Worm (Caenorhabditis elegans): ENCODE measurements around the gene F59B8.1.

The F59B8.1 gene

DNA sequence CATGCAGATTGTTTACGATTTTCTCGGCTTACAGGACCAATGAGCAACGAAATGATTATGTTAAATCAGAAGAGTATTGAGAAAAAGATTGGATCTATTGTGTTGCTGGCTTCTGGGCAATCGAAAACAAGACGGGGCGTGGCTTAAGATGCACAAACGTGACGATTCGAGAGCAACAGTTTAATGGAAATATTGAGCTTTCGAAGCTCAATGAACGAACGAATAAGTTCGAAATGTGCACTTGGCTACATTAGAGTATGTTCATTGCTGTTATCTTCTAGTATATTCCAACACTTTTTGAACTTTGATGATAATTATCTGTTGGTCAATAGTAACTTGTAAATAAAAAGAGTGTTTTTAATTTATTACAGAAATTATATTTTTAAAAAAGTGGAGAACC is 17.3 kb downstream of the F59B8.1 start, which contains the start of gene hsp-12.3:
Gene hsp-12.3, minus strand, starts transcription at position 101 of the 400 bp plus-strand sequence.
- no peak for TF ChIP-seq ztf-23 (GFP tag; IDR thresholded peaks at IDR 0.05)
- no peak for TF ChIP-seq ztf-29 (GFP tag; IDR thresholded peaks at IDR 0.05)
- no peak for TF ChIP-seq tab-1 (GFP tag; IDR thresholded peaks at IDR 0.05)
- no peak for TF ChIP-seq T22C8.4 (GFP tag; IDR thresholded peaks at IDR 0.05)
- TF ChIP-seq flt-1 (GFP tag; IDR thresholded peaks at IDR 0.05): no peak
- no peak for TF ChIP-seq cog-1 (tag; optimal IDR thresholded peaks at IDR 0.05)
- no peak for TF ChIP-seq klf-2 (GFP tag; conservative IDR thresholded peaks at IDR 0.05)
- no peak for TF ChIP-seq med-1 (GFP tag; optimal IDR thresholded peaks at IDR 0.05; ENCODE audit: insufficient read depth)
- TF ChIP-seq ref-1 (GFP tag; conservative IDR thresholded peaks at IDR 0.05): no peak

ce11 chrIV:9447209-9447608 is 19.1 kb downstream of the F59B8.1 start, which contains the start of gene hsp-12.6:
hsp-12.6 (minus strand) TSS chrIV:9447228.
- no peak for TF ChIP-seq ztf-23 (GFP tag; IDR thresholded peaks at IDR 0.05)
- no peak for TF ChIP-seq klf-2 (GFP tag; conservative IDR thresholded peaks at IDR 0.05)
- no peak for TF ChIP-seq ref-1 (GFP tag; conservative IDR thresholded peaks at IDR 0.05)
- no peak for TF ChIP-seq ztf-29 (GFP tag; IDR thresholded peaks at IDR 0.05)
- no peak for TF ChIP-seq cog-1 (tag; optimal IDR thresholded peaks at IDR 0.05)

DNA sequence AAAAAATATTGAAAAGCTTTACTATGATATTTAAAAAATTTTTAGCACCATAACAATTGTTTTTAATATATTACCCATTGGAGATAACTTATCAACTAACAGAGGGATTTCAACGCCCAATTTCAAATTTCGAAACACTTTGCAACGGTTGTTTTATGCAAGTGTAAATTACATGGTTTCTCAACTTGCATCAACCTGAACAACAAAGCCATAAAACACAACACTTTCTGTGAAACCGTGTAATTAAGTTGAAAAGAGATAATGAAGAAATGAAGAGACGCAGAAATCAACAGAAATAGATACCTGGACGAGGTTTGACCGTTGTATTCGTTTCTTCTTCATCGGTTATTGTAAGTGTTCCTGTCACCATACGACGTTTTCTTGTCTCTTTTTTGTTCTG is 22.3 kb downstream of the F59B8.1 start, which contains the start of gene cpin-1:
Gene cpin-1, plus strand, starts transcription at position 301 of the 400 bp plus-strand sequence.
- no peak for TF ChIP-seq cog-1 (tag; optimal IDR thresholded peaks at IDR 0.05)
- TF ChIP-seq ref-1 (GFP tag; conservative IDR thresholded peaks at IDR 0.05): no peak
- TF ChIP-seq med-1 (GFP tag; optimal IDR thresholded peaks at IDR 0.05; ENCODE audit: insufficient read depth): no peak
- no peak for TF ChIP-seq klf-2 (GFP tag; conservative IDR thresholded peaks at IDR 0.05)

DNA sequence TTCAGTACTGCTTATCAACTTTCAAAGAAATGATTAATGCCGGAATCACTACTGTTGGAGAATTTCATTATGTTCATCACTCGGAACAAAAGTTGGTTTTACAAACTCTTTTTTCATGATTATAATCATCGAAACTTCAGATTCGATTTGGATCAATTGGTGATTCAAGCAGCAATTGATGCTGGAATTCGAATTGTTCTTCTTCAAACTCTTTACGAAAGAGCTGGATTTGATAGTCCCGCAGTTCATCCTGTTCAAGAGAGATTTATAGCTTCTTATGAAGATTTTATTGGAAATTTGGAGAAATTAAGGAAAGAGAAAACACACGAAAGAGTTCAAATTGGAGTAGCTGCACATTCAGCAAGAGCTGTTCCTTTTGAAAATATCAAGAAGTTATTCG is 23.8 kb downstream of the F59B8.1 start:
- TF ChIP-seq med-1 (GFP tag; optimal IDR thresholded peaks at IDR 0.05; ENCODE audit: insufficient read depth) (no peak), ztf-29 (GFP tag; IDR thresholded peaks at IDR 0.05) (no peak), T22C8.4 (GFP tag; IDR thresholded peaks at IDR 0.05) (no peak), tab-1 (GFP tag; IDR thresholded peaks at IDR 0.05) (no peak), klf-2 (GFP tag; conservative IDR thresholded peaks at IDR 0.05) (no peak), cog-1 (tag; optimal IDR thresholded peaks at IDR 0.05) (no peak), ref-1 (GFP tag; conservative IDR thresholded peaks at IDR 0.05) (no peak), flt-1 (GFP tag; IDR thresholded peaks at IDR 0.05) (no peak), ztf-23 (GFP tag; IDR thresholded peaks at IDR 0.05) (no peak)

DNA sequence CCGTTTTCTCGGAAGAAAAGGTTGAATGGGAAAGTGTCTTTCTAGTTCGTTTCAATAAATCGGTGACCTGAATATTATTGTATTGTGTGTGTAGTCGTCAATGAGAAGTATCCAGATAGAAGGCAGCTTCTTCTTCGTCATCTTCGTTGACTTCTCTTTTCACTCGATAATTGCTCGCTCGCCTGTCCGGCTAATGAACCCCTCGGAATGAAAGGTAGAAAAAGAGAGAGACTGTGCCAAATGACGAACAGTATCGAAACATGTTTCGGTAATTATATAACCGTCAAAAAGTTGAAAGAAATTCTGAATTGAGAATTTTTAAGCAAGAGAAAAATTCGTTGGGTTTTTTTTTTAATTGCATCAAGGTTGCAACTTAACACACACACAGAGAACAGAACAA is 29.3 kb downstream of the F59B8.1 start, which contains the start of gene cutl-17:
Gene cutl-17, minus strand, starts transcription at position 101 of the 400 bp plus-strand sequence.
- TF ChIP-seq cog-1 (tag; optimal IDR thresholded peaks at IDR 0.05) (no peak), T22C8.4 (GFP tag; IDR thresholded peaks at IDR 0.05) (no peak), flt-1 (GFP tag; IDR thresholded peaks at IDR 0.05) (no peak), med-1 (GFP tag; optimal IDR thresholded peaks at IDR 0.05; ENCODE audit: insufficient read depth) (no peak), ztf-29 (GFP tag; IDR thresholded peaks at IDR 0.05) (no peak), klf-2 (GFP tag; conservative IDR thresholded peaks at IDR 0.05) (no peak), tab-1 (GFP tag; IDR thresholded peaks at IDR 0.05) (no peak), ref-1 (GFP tag; conservative IDR thresholded peaks at IDR 0.05) (no peak), ztf-23 (GFP tag; IDR thresholded peaks at IDR 0.05) (no peak)

ce11 chrIV:9459224-9459781 is 31.2 kb downstream of the F59B8.1 start, which contains the start of gene copb-2:
copb-2 (plus strand) TSS chrIV:9459731.
- TF ChIP-seq ztf-23 (GFP tag; IDR thresholded peaks at IDR 0.05) (no peak), flt-1 (GFP tag; IDR thresholded peaks at IDR 0.05) (no peak), cog-1 (tag; optimal IDR thresholded peaks at IDR 0.05) (no peak), ref-1 (GFP tag; conservative IDR thresholded peaks at IDR 0.05) (no peak), T22C8.4 (GFP tag; IDR thresholded peaks at IDR 0.05) (no peak)

ce11 chrIV:9464345-9464783 is 36.3 kb downstream of the F59B8.1 start:
- no peak for TF ChIP-seq klf-2 (GFP tag; conservative IDR thresholded peaks at IDR 0.05)
- TF ChIP-seq ztf-29 (GFP tag; IDR thresholded peaks at IDR 0.05): no peak
- TF ChIP-seq flt-1 (GFP tag; IDR thresholded peaks at IDR 0.05): 0 out of 2 replicates have a peak, but pooled peaks have one; percentile 15

ce11 chrIV:9467418-9467817 is 39.4 kb downstream of the F59B8.1 start, which contains the start of gene F38E11.6:
F38E11.6 (minus strand) TSS chrIV:9467518.
- TF ChIP-seq ztf-23 (GFP tag; IDR thresholded peaks at IDR 0.05): no peak
- TF ChIP-seq cog-1 (tag; optimal IDR thresholded peaks at IDR 0.05): no peak
- TF ChIP-seq ztf-29 (GFP tag; IDR thresholded peaks at IDR 0.05): no peak
- TF ChIP-seq med-1 (GFP tag; optimal IDR thresholded peaks at IDR 0.05; ENCODE audit: insufficient read depth): no peak
- TF ChIP-seq tab-1 (GFP tag; IDR thresholded peaks at IDR 0.05): no peak
- TF ChIP-seq T22C8.4 (GFP tag; IDR thresholded peaks at IDR 0.05): no peak
- TF ChIP-seq klf-2 (GFP tag; conservative IDR thresholded peaks at IDR 0.05): no peak
- TF ChIP-seq flt-1 (GFP tag; IDR thresholded peaks at IDR 0.05): no peak
- TF ChIP-seq ref-1 (GFP tag; conservative IDR thresholded peaks at IDR 0.05): no peak

DNA sequence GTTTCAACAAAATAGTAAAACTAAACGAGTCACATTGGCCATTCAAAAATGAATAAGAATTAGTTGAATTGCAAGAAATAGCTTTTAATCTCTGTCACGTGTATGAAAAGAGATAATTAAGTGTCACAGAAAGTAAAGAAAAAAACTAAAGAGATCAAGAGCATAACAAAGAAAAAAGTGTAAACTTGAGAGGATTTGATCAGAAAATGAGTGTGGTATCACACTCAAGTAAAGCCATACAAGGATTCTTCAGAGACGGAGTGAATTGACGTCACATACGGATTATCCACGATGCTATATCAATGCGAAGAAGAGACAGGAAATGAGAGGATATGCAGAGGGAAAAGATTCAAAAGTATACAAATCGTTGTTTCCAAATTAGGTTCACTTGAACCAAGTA is 41.2 kb downstream of the F59B8.1 start:
- TF ChIP-seq klf-2 (GFP tag; conservative IDR thresholded peaks at IDR 0.05) (no peak), ref-1 (GFP tag; conservative IDR thresholded peaks at IDR 0.05) (no peak), tab-1 (GFP tag; IDR thresholded peaks at IDR 0.05) (no peak), med-1 (GFP tag; optimal IDR thresholded peaks at IDR 0.05; ENCODE audit: insufficient read depth) (no peak), ztf-23 (GFP tag; IDR thresholded peaks at IDR 0.05) (no peak), flt-1 (GFP tag; IDR thresholded peaks at IDR 0.05) (no peak), T22C8.4 (GFP tag; IDR thresholded peaks at IDR 0.05) (no peak), ztf-29 (GFP tag; IDR thresholded peaks at IDR 0.05) (no peak)

Measured in whole organism, midembryonic.